Fruit fly (Drosophila melanogaster) whole organism, embryonic: ENCODE data around the gene Reck.

ENCODE experiments used
- Atf-2 ChIP-seq: fragments of 200-800 bp; sonication (Bioruptor generic); optimal IDR thresholded peaks from 2 replicates; lab custom pipeline; 2016; ENCODE audit warnings: missing biosample characterization, missing genetic modification characterization
- Atf6 ChIP-seq: fragments of 200-800 bp; sonication (Bioruptor generic); IDR thresholded peaks from 2 replicates; pipeline ENCODE4 v1.3.6; 2022; ENCODE audit warnings: missing biosample characterization, missing genetic modification characterization
- B-H2 ChIP-seq: fragments of 200-800 bp; sonication (Bioruptor generic); optimal IDR thresholded peaks from 2 replicates; lab custom pipeline; 2018; ENCODE audit warnings: missing biosample characterization, mild to moderate bottlenecking, missing genetic modification characterization
- CG11504 ChIP-seq: fragments of 200-800 bp; sonication (Bioruptor generic); optimal IDR thresholded peaks from 3 replicates; lab custom pipeline; 2019; ENCODE audit warnings: missing biosample characterization, mild to moderate bottlenecking, missing genetic modification characterization, moderate library complexity
- CG11560 ChIP-seq: fragments of 200-800 bp; sonication (Bioruptor generic); IDR thresholded peaks from 3 replicates; pipeline ENCODE4 v1.3.6; 2022; ENCODE audit warnings: missing biosample characterization, missing genetic modification characterization
- CG13775 ChIP-seq: fragments of 200-800 bp; sonication (Bioruptor generic); optimal IDR thresholded peaks from 3 replicates; lab custom pipeline; 2017; ENCODE audit warnings: missing biosample characterization, mild to moderate bottlenecking, missing genetic modification characterization
- CG15073 ChIP-seq: fragments of 200-800 bp; sonication (Bioruptor generic); optimal IDR thresholded peaks from 2 replicates; lab custom pipeline; 2016; ENCODE audit warnings: missing biosample characterization, missing genetic modification characterization
- CG17328 ChIP-seq: fragments of 200-800 bp; sonication (Bioruptor generic); IDR thresholded peaks from 2 replicates; pipeline ENCODE4 v1.3.6; 2022; ENCODE audit warnings: missing biosample characterization, missing genetic modification characterization
- CG17359 ChIP-seq: fragments of 200-800 bp; sonication (Bioruptor generic); optimal IDR thresholded peaks from 3 replicates; lab custom pipeline; 2018; ENCODE audit warnings: missing biosample characterization, mild to moderate bottlenecking, missing genetic modification characterization, moderate library complexity
- CG2712 ChIP-seq: fragments of 200-800 bp; optimal IDR thresholded peaks from 3 replicates; lab custom pipeline; 2019; ENCODE audit warnings: missing biosample characterization, mild to moderate bottlenecking, missing genetic modification characterization, moderate library complexity
- CG31441 ChIP-seq: fragments of 200-800 bp; sonication (Bioruptor generic); IDR thresholded peaks from 2 replicates; pipeline ENCODE4 v1.3.6; 2022; ENCODE audit warnings: missing biosample characterization, missing genetic modification characterization
- CG3281 ChIP-seq: fragments of 200-800 bp; sonication (Bioruptor generic); optimal IDR thresholded peaks from 3 replicates; lab custom pipeline; 2017; ENCODE audit warnings: missing biosample characterization, mild to moderate bottlenecking, missing genetic modification characterization
- CG42726 ChIP-seq: fragments of 200-800 bp; sonication (Bioruptor generic); IDR thresholded peaks from 2 replicates; pipeline ENCODE4 v1.3.6; 2022; ENCODE audit warnings: missing biosample characterization, missing genetic modification characterization; ENCODE audit not compliant: partially characterized antibody
- CG4282 ChIP-seq: fragments of 200-800 bp; sonication (Bioruptor generic); optimal IDR thresholded peaks from 2 replicates; lab custom pipeline; 2016; ENCODE audit warnings: missing biosample characterization, missing genetic modification characterization
- CG43689 ChIP-seq: fragments of 200-800 bp; sonication (Bioruptor generic); IDR thresholded peaks from 2 replicates; pipeline ENCODE4 v1.3.6; 2022; ENCODE audit warnings: missing biosample characterization, missing genetic modification characterization
- CG4617 ChIP-seq: fragments of 200-800 bp; sonication (Bioruptor generic); optimal IDR thresholded peaks from 3 replicates; lab custom pipeline; 2016; ENCODE audit warnings: missing biosample characterization, missing genetic modification characterization, borderline replicate concordance
- CG5180 ChIP-seq: fragments of 200-800 bp; sonication (Bioruptor generic); optimal IDR thresholded peaks from 3 replicates; lab custom pipeline; 2017; ENCODE audit warnings: missing biosample characterization, missing genetic modification characterization, mild to moderate bottlenecking, moderate library complexity, missing genetic modification reagents
- CG5245 ChIP-seq: fragments of 200-800 bp; sonication (Bioruptor generic); optimal IDR thresholded peaks from 3 replicates; lab custom pipeline; 2016; ENCODE audit warnings: missing biosample characterization, missing genetic modification characterization
- CG6854 ChIP-seq: fragments of 200-800 bp; sonication (Bioruptor generic); optimal IDR thresholded peaks from 3 replicates; lab custom pipeline; 2017; ENCODE audit warnings: missing biosample characterization, mild to moderate bottlenecking, missing genetic modification characterization
- CG7839 ChIP-seq: fragments of 200-800 bp; sonication (Bioruptor generic); optimal IDR thresholded peaks from 3 replicates; lab custom pipeline; 2018; ENCODE audit warnings: missing biosample characterization, mild to moderate bottlenecking, missing genetic modification characterization, moderate library complexity
- CG8388 ChIP-seq: fragments of 200-800 bp; sonication (Bioruptor generic); optimal IDR thresholded peaks from 2 replicates; lab custom pipeline; 2019; ENCODE audit warnings: missing biosample characterization, mild to moderate bottlenecking, missing genetic modification characterization, moderate library complexity
- CG9609 ChIP-seq: fragments of 200-800 bp; sonication (Bioruptor generic); optimal IDR thresholded peaks from 3 replicates; lab custom pipeline; 2016; ENCODE audit warnings: missing biosample characterization, missing genetic modification characterization
- CkIIα-i1 ChIP-seq: fragments of 200-800 bp; sonication (Bioruptor generic); IDR thresholded peaks from 2 replicates; pipeline ENCODE4 v1.3.6; 2022; ENCODE audit warnings: missing biosample characterization, missing genetic modification characterization
- Dbx ChIP-seq: fragments of 200-800 bp; sonication (Bioruptor generic); IDR thresholded peaks from 3 replicates; pipeline ENCODE4 v1.3.6; 2022; ENCODE audit warnings: missing biosample characterization, missing genetic modification characterization
- Dfd ChIP-seq, 2 experiments: fragments of >200 bp; optimal IDR thresholded peaks; 2 replicates each; lab custom pipeline; 2017; ENCODE audit warnings: missing biosample characterization in 2 of 2, missing genetic modification characterization in 2 of 2
- Dll ChIP-seq: fragments of 200-800 bp; sonication (Bioruptor generic); IDR thresholded peaks from 4 replicates; pipeline ENCODE4 v1.3.6; 2022; ENCODE audit warnings: missing biosample characterization, missing genetic modification characterization; ENCODE audit not compliant: partially characterized antibody
- Drgx ChIP-seq: fragments of 200-800 bp; sonication (Bioruptor generic); IDR thresholded peaks from 2 replicates; pipeline ENCODE4 v1.3.6; 2022; ENCODE audit warnings: missing biosample characterization, missing genetic modification characterization
- HLHmδ ChIP-seq: fragments of 200-800 bp; sonication (Bioruptor generic); optimal IDR thresholded peaks from 2 replicates; lab custom pipeline; 2018; ENCODE audit warnings: missing biosample characterization, mild to moderate bottlenecking, missing genetic modification characterization, moderate library complexity
- Hr51 ChIP-seq, 2 experiments: fragments of 200-800 bp; sonication (Bioruptor generic); optimal IDR thresholded peaks; 2 replicates in 1 of 2; 3 replicates in 1 of 2; lab custom pipeline; 2016 to 2018; ENCODE audit warnings: missing biosample characterization in 2 of 2, missing genetic modification characterization in 2 of 2, mild to moderate bottlenecking in 1 of 2, moderate library complexity in 1 of 2
- Kr ChIP-seq: fragments of 200-800 bp; sonication (Bioruptor generic); optimal IDR thresholded peaks from 2 replicates; lab custom pipeline; 2017; ENCODE audit warnings: missing biosample characterization, mild to moderate bottlenecking, missing genetic modification characterization
- Mad ChIP-seq: fragments of 200-800 bp; sonication (Bioruptor generic); optimal IDR thresholded peaks from 2 replicates; lab custom pipeline; 2016; ENCODE audit warnings: missing biosample characterization, missing genetic modification characterization
- Mrtf ChIP-seq: fragments of 200-800 bp; sonication (Bioruptor generic); IDR thresholded peaks from 3 replicates; pipeline ENCODE4 v1.3.6; 2022; ENCODE audit warnings: missing biosample characterization, missing genetic modification characterization
- Oli ChIP-seq: fragments of 200-800 bp; sonication (Bioruptor generic); optimal IDR thresholded peaks from 2 replicates; lab custom pipeline; 2018; ENCODE audit warnings: missing biosample characterization, mild to moderate bottlenecking, missing genetic modification characterization, moderate library complexity
- Optix ChIP-seq: fragments of 200-800 bp; sonication (Bioruptor generic); IDR thresholded peaks from 3 replicates; pipeline ENCODE4 v1.3.6; 2022; ENCODE audit warnings: missing biosample characterization, missing genetic modification characterization
- Ssrp ChIP-seq: fragments of 200-800 bp; sonication (Bioruptor generic); optimal IDR thresholded peaks from 2 replicates; lab custom pipeline; 2018; ENCODE audit warnings: missing biosample characterization, mild to moderate bottlenecking, missing genetic modification characterization, moderate library complexity
- Xrp1 ChIP-seq: fragments of 200-800 bp; sonication (Bioruptor generic); IDR thresholded peaks from 2 replicates; pipeline ENCODE4 v1.3.6; 2022; ENCODE audit warnings: missing biosample characterization, missing genetic modification characterization
- bigmax ChIP-seq: fragments of 200-800 bp; sonication (Bioruptor generic); optimal IDR thresholded peaks from 2 replicates; lab custom pipeline; 2018; ENCODE audit warnings: missing biosample characterization, mild to moderate bottlenecking, missing genetic modification characterization
- crol ChIP-seq: fragments of 200-800 bp; sonication (Bioruptor generic); IDR thresholded peaks from 2 replicates; pipeline ENCODE4 v1.3.6; 2022; ENCODE audit warnings: missing biosample characterization, missing genetic modification characterization
- dmrt99B ChIP-seq: fragments of 200-800 bp; sonication (Bioruptor generic); optimal IDR thresholded peaks from 2 replicates; lab custom pipeline; 2018; ENCODE audit warnings: missing biosample characterization, mild to moderate bottlenecking, missing genetic modification characterization, moderate library complexity
- gce ChIP-seq: fragments of 200-800 bp; sonication (Bioruptor generic); IDR thresholded peaks from 3 replicates; pipeline ENCODE4 v1.3.6; 2022; ENCODE audit warnings: missing biosample characterization, missing genetic modification characterization
- gcm2 ChIP-seq: fragments of 200-800 bp; sonication (Bioruptor generic); optimal IDR thresholded peaks from 2 replicates; lab custom pipeline; 2016; ENCODE audit warnings: missing biosample characterization, missing genetic modification characterization
- klu ChIP-seq: fragments of 200-800 bp; sonication (Bioruptor generic); IDR thresholded peaks from 2 replicates; pipeline ENCODE4 v1.3.6; 2022; ENCODE audit warnings: missing biosample characterization, missing genetic modification characterization
- pan ChIP-seq, 4 experiments: fragments of >200 bp in 3 of 4; fragments of 200-800 bp in 1 of 4; sonication (Bioruptor generic) in 1 of 4; optimal IDR thresholded peaks in 3 of 4; IDR thresholded peaks in 1 of 4; 2 replicates each; pipeline versions ENCODE4 v1.3.6 to Lab custom; 2017 to 2022; ENCODE audit warnings: missing biosample characterization in 2 of 4, missing genetic modification characterization in 2 of 4, mixed read lengths in 1 of 4
- phol ChIP-seq: fragments of 200-800 bp; sonication (Bioruptor generic); optimal IDR thresholded peaks from 3 replicates; lab custom pipeline; 2018; ENCODE audit warnings: missing biosample characterization, mild to moderate bottlenecking, missing genetic modification characterization, moderate library complexity
- psq ChIP-seq: fragments of 200-800 bp; sonication (Bioruptor generic); optimal IDR thresholded peaks from 2 replicates; lab custom pipeline; 2017; ENCODE audit warnings: missing biosample characterization, missing genetic modification characterization
- pzg ChIP-seq: fragments of 200-800 bp; sonication (Bioruptor generic); optimal IDR thresholded peaks from 3 replicates; lab custom pipeline; 2018; ENCODE audit warnings: missing biosample characterization, mild to moderate bottlenecking, missing genetic modification characterization, moderate library complexity
- salm ChIP-seq: fragments of 200-800 bp; sonication (Bioruptor generic); optimal IDR thresholded peaks from 2 replicates; lab custom pipeline; 2018; ENCODE audit warnings: missing biosample characterization, mild to moderate bottlenecking, missing genetic modification characterization
- sob ChIP-seq: fragments of 200-800 bp; sonication (Bioruptor generic); IDR thresholded peaks from 2 replicates; pipeline ENCODE4 v1.3.6; 2022; ENCODE audit warnings: missing biosample characterization, missing genetic modification characterization
- tin ChIP-seq: fragments of 200-800 bp; sonication (Bioruptor generic); optimal IDR thresholded peaks from 3 replicates; lab custom pipeline; 2016; ENCODE audit warnings: missing biosample characterization, missing genetic modification characterization
- trem ChIP-seq: fragments of 200-800 bp; optimal IDR thresholded peaks from 3 replicates; lab custom pipeline; 2019; ENCODE audit warnings: missing biosample characterization, mild to moderate bottlenecking, missing genetic modification characterization, moderate library complexity
- vfl ChIP-seq: fragments of 200-800 bp; sonication (Bioruptor generic); optimal IDR thresholded peaks from 2 replicates; lab custom pipeline; 2016; ENCODE audit warnings: missing biosample characterization, missing genetic modification characterization

Reck gene

dm6 chr3L:15009681-15010080 is 4.2 kb downstream of the Reck start (continued):
- no peak for TF ChIP-seq CG4617 (GFP tag; lab: Kevin White, UChicago)
- TF ChIP-seq CG7839, result peak; percentile 4
- no peak for TF ChIP-seq CG5180 (GFP tag; lab: Kevin White, UChicago)
- no peak for TF ChIP-seq B-H2 (GFP tag; lab: Kevin White, UChicago)
- TF ChIP-seq CG11560 (tag; lab: Robert Waterston, UW), result no peak
- no peak for TF ChIP-seq klu
- no peak for TF ChIP-seq Ssrp (tag; lab: Kevin White, UChicago)
- TF ChIP-seq sob, result 0 out of 2 replicates have a peak, but pooled peaks have one; percentile 18
- no peak for TF ChIP-seq vfl (GFP tag; lab: Kevin White, UChicago)
- TF ChIP-seq tin (GFP tag; lab: Kevin White, UChicago), result no peak
- TF ChIP-seq trem, result no peak
- TF ChIP-seq CG31441 (GFP tag; lab: Robert Waterston, UW), result 0 out of 2 replicates have a peak, but pooled peaks have one; percentile 22
- no peak for TF ChIP-seq salm (tag; lab: Kevin White, UChicago)
- TF ChIP-seq CG17328, result no peak
- TF ChIP-seq CG9609 (GFP tag; lab: Kevin White, UChicago), result no peak
- TF ChIP-seq Dbx, result no peak
- TF ChIP-seq CG17359, result peak; percentile 26
- peak; percentile 3 for TF ChIP-seq phol (tag; lab: Kevin White, UChicago)
- no peak for TF ChIP-seq CG6854 (GFP tag; lab: Kevin White, UChicago)
- no peak for TF ChIP-seq psq
- TF ChIP-seq pzg (GFP tag; lab: Kevin White, UChicago), result no peak
- TF ChIP-seq CG4282 (GFP tag; lab: Kevin White, UChicago), result no peak
- TF ChIP-seq CG11504, result peak; percentile 38
- no peak for TF ChIP-seq Atf6
- TF ChIP-seq crol (GFP tag; lab: Robert Waterston, UW), result no peak
- TF ChIP-seq gcm2, result no peak
- no peak for TF ChIP-seq Atf-2 (GFP tag; lab: Kevin White, UChicago)
- TF ChIP-seq Optix (GFP tag; lab: Robert Waterston, UW), result no peak
- TF ChIP-seq Kr (GFP tag; lab: Kevin White, UChicago), result no peak
- TF ChIP-seq HLHmδ (GFP tag; lab: Kevin White, UChicago), result no peak
- no peak for TF ChIP-seq gce (GFP tag; lab: Robert Waterston, UW)
- TF ChIP-seq Dfd (GFP tag; optimal IDR thresholded peaks at IDR 0.05; lab: Kevin White, UChicago), result no peak
- TF ChIP-seq CG2712 (tag; lab: Kevin White, UChicago), result peak; percentile 11
- TF ChIP-seq Dll (GFP tag; lab: Robert Waterston, UW), result no peak
- no peak for TF ChIP-seq CkIIα-i1
- no peak for TF ChIP-seq CG42726 (GFP tag; lab: Robert Waterston, UW)
- TF ChIP-seq dmrt99B (tag; lab: Kevin White, UChicago), result peak; percentile 19
- no peak for TF ChIP-seq CG13775 (GFP tag; lab: Kevin White, UChicago)
- no peak for TF ChIP-seq CG3281
- TF ChIP-seq Xrp1, result no peak
- TF ChIP-seq CG43689, result no peak
- peak; percentile 12 for TF ChIP-seq CG8388
- no peak for TF ChIP-seq CG15073 (GFP tag; lab: Kevin White, UChicago)
- TF ChIP-seq Drgx, result peak; percentile 57; the same call in 1 of the 2 replicates
- TF ChIP-seq Hr51 (GFP tag; optimal IDR thresholded peaks at IDR 0.05; lab: Kevin White, UChicago), result peak in 1 of 2 experiments; percentile 49
- peak; percentile 12 for TF ChIP-seq Oli
- TF ChIP-seq Mrtf (GFP tag; lab: Robert Waterston, UW), result no peak
- TF ChIP-seq pan (optimal IDR thresholded peaks at IDR 0.05; lab: Kevin White, UChicago), result no peak
- no peak for TF ChIP-seq pan (GFP tag; optimal IDR thresholded peaks at IDR 0.05 in 1 of 2, IDR thresholded peaks at IDR 0.05 in 1 of 2)
- no peak for TF ChIP-seq bigmax (GFP tag; lab: Kevin White, UChicago)
- TF ChIP-seq Mad, result no peak
- no peak for TF ChIP-seq CG5245 (GFP tag; lab: Kevin White, UChicago)
